Worm (Caenorhabditis elegans) whole organism, L2 larva: Measurements from ENCODE around the gene eftu-2.

Experiments
- C34F6.9 ChIP-seq: fragments of 150-350 bp; optimal IDR thresholded peaks from 2 replicates; lab custom pipeline; 2014; ENCODE audit warnings: missing biosample characterization, missing genetic modification characterization
- F13H6.1 ChIP-seq: sonication (generic microtip); optimal IDR thresholded peaks from 2 replicates; lab custom pipeline; 2016; ENCODE audit warnings: missing genetic modification characterization, missing compliant biosample characterization
- R02D3.7 ChIP-seq: fragments of 150-350 bp; optimal IDR thresholded peaks from 2 replicates; lab custom pipeline; 2014; ENCODE audit warnings: missing biosample characterization, missing genetic modification characterization
- Y55F3AM.14 ChIP-seq: fragments of 200-800 bp; sonication (Bioruptor generic); optimal IDR thresholded peaks from 2 replicates; lab custom pipeline; 2018; ENCODE audit warnings: mild to moderate bottlenecking, missing genetic modification characterization, missing compliant biosample characterization
- ZK546.5 ChIP-seq: sonication (generic microtip); optimal IDR thresholded peaks from 2 replicates; lab custom pipeline; 2017; ENCODE audit warnings: missing biosample characterization, missing genetic modification characterization
- alr-1 ChIP-seq: fragments of 150-350 bp; optimal IDR thresholded peaks from 2 replicates; lab custom pipeline; 2014; ENCODE audit warnings: missing biosample characterization, missing genetic modification characterization
- aly-2 ChIP-seq: fragments of 150-350 bp; optimal IDR thresholded peaks from 2 replicates; lab custom pipeline; 2014; ENCODE audit warnings: missing biosample characterization, missing genetic modification characterization
- ama-1 ChIP-seq: fragments of 150-350 bp; optimal IDR thresholded peaks from 2 replicates; lab custom pipeline; 2018; ENCODE audit warnings: inconsistent platforms
- ceh-16 ChIP-seq: fragments of 150-350 bp; optimal IDR thresholded peaks from 2 replicates; lab custom pipeline; 2014; ENCODE audit warnings: missing biosample characterization, missing genetic modification characterization
- crh-2 ChIP-seq: sonication (generic microtip); optimal IDR thresholded peaks from 2 replicates; lab custom pipeline; 2017; ENCODE audit warnings: missing biosample characterization, missing genetic modification characterization
- dmd-4 ChIP-seq: sonication (generic microtip); optimal IDR thresholded peaks from 2 replicates; lab custom pipeline; 2017; ENCODE audit warnings: missing biosample characterization, missing genetic modification characterization
- egl-27 ChIP-seq: sonication (generic microtip); optimal IDR thresholded peaks from 3 replicates; lab custom pipeline; 2017; ENCODE audit warnings: missing biosample characterization, missing genetic modification reagents, missing genetic modification characterization
- elt-1 ChIP-seq: fragments of 150-350 bp; optimal IDR thresholded peaks from 2 replicates; lab custom pipeline; 2014; ENCODE audit warnings: missing biosample characterization, missing genetic modification characterization
- elt-3 ChIP-seq: sonication (generic microtip); optimal IDR thresholded peaks from 2 replicates; lab custom pipeline; 2017; ENCODE audit warnings: missing biosample characterization, missing genetic modification characterization
- fos-1 ChIP-seq: fragments of 150-350 bp; optimal IDR thresholded peaks from 2 replicates; lab custom pipeline; 2014; ENCODE audit warnings: missing biosample characterization, missing genetic modification characterization
- gmeb-1 ChIP-seq: fragments of 150-350 bp; optimal IDR thresholded peaks from 2 replicates; lab custom pipeline; 2014; ENCODE audit warnings: missing biosample characterization, missing genetic modification characterization
- lin-39 ChIP-seq: fragments of 150-350 bp; optimal IDR thresholded peaks from 2 replicates; lab custom pipeline; 2014; ENCODE audit warnings: missing biosample characterization, missing genetic modification reagents, missing genetic modification characterization
- lsy-2 ChIP-seq, 2 experiments: fragments of 150-350 bp in 1 of 2; sonication (generic microtip) in 1 of 2; optimal IDR thresholded peaks; 2 replicates each; lab custom pipeline; 2014 to 2017; ENCODE audit warnings: missing biosample characterization in 2 of 2, missing genetic modification characterization in 2 of 2
- mab-5 ChIP-seq: fragments of 150-350 bp; optimal IDR thresholded peaks from 2 replicates; lab custom pipeline; 2014; ENCODE audit warnings: missing biosample characterization, missing genetic modification characterization
- mbf-1 ChIP-seq: sonication (generic microtip); optimal IDR thresholded peaks from 2 replicates; lab custom pipeline; 2017; ENCODE audit warnings: missing biosample characterization, missing genetic modification characterization
- mdl-1 ChIP-seq, 2 experiments: fragments of 150-350 bp in 1 of 2; sonication (generic microtip) in 1 of 2; optimal IDR thresholded peaks; 2 replicates each; lab custom pipeline; 2017; ENCODE audit warnings: missing biosample characterization in 2 of 2, missing genetic modification characterization in 2 of 2
- nhr-12 ChIP-seq: fragments of 150-350 bp; optimal IDR thresholded peaks from 2 replicates; lab custom pipeline; 2014; ENCODE audit warnings: missing biosample characterization, missing genetic modification characterization
- nhr-129 ChIP-seq: fragments of 150-350 bp; optimal IDR thresholded peaks from 2 replicates; lab custom pipeline; 2014; ENCODE audit warnings: missing biosample characterization, missing genetic modification characterization
- nhr-21 ChIP-seq: fragments of 150-350 bp; optimal IDR thresholded peaks from 2 replicates; lab custom pipeline; 2014; ENCODE audit warnings: missing biosample characterization, missing genetic modification characterization
- nhr-23 ChIP-seq: fragments of 150-350 bp; optimal IDR thresholded peaks from 2 replicates; lab custom pipeline; 2014; ENCODE audit warnings: missing biosample characterization, missing genetic modification reagents, missing genetic modification characterization
- nhr-25 ChIP-seq: fragments of 150-350 bp; sonication (generic microtip); optimal IDR thresholded peaks from 3 replicates; lab custom pipeline; 2014; ENCODE audit warnings: missing biosample characterization, missing genetic modification characterization
- nhr-6 ChIP-seq: fragments of 150-350 bp; optimal IDR thresholded peaks from 2 replicates; lab custom pipeline; 2014; ENCODE audit warnings: missing biosample characterization, missing genetic modification characterization
- nhr-77 ChIP-seq: fragments of 150-350 bp; optimal IDR thresholded peaks from 2 replicates; lab custom pipeline; 2014; ENCODE audit warnings: missing biosample characterization, missing genetic modification characterization
- peb-1 ChIP-seq: fragments of 150-350 bp; optimal IDR thresholded peaks from 2 replicates; lab custom pipeline; 2014; ENCODE audit warnings: missing biosample characterization, missing genetic modification characterization
- sem-4 ChIP-seq: fragments of 150-350 bp; optimal IDR thresholded peaks from 2 replicates; lab custom pipeline; 2014; ENCODE audit warnings: missing biosample characterization, missing genetic modification reagents, missing genetic modification characterization
- skn-1 ChIP-seq: sonication (generic microtip); optimal IDR thresholded peaks from 2 replicates; lab custom pipeline; 2017; ENCODE audit warnings: missing biosample characterization, missing genetic modification characterization
- sma-3 ChIP-seq: sonication (generic microtip); optimal IDR thresholded peaks from 2 replicates; lab custom pipeline; 2016; ENCODE audit warnings: missing genetic modification reagents, missing genetic modification characterization, missing compliant biosample characterization
- sma-9 ChIP-seq, 2 experiments: fragments of 150-350 bp in 1 of 2; sonication (generic microtip) in 1 of 2; optimal IDR thresholded peaks; 2 replicates each; lab custom pipeline; 2014 to 2016; ENCODE audit warnings: missing genetic modification characterization in 2 of 2, mild to moderate bottlenecking in 1 of 2, missing biosample characterization in 1 of 2, missing compliant biosample characterization in 1 of 2, missing genetic modification reagents in 1 of 2, moderate library complexity in 1 of 2
- snpc-4 ChIP-seq: fragments of 150-350 bp; optimal IDR thresholded peaks from 2 replicates; lab custom pipeline; 2014; ENCODE audit warnings: missing biosample characterization, missing genetic modification characterization
- unc-39 ChIP-seq: fragments of 150-350 bp; optimal IDR thresholded peaks from 2 replicates; lab custom pipeline; 2014; ENCODE audit warnings: missing biosample characterization, missing genetic modification characterization
- unc-55 ChIP-seq: fragments of 150-350 bp; sonication (generic microtip); optimal IDR thresholded peaks from 3 replicates; lab custom pipeline; 2014; ENCODE audit warnings: missing biosample characterization, missing genetic modification reagents, missing genetic modification characterization
- unc-62 ChIP-seq: fragments of 150-350 bp; optimal IDR thresholded peaks from 2 replicates; lab custom pipeline; 2014; ENCODE audit warnings: missing biosample characterization, missing genetic modification reagents, missing genetic modification characterization
- zag-1 ChIP-seq: fragments of 150-350 bp; optimal IDR thresholded peaks from 2 replicates; lab custom pipeline; 2014; ENCODE audit warnings: missing biosample characterization, missing genetic modification characterization
- ztf-11 ChIP-seq: sonication (generic microtip); optimal IDR thresholded peaks from 2 replicates; lab custom pipeline; 2017; ENCODE audit warnings: missing biosample characterization, missing genetic modification characterization
- ztf-4 ChIP-seq: fragments of 150-350 bp; optimal IDR thresholded peaks from 2 replicates; lab custom pipeline; 2014; ENCODE audit warnings: missing biosample characterization, missing genetic modification characterization

Gene eftu-2

ce11 chrIII:5982753-5983390 lies 26.5 kb upstream of the eftu-2 start:
- TF ChIP-seq nhr-25, result peak; percentile 31
- TF ChIP-seq mbf-1 (tag; lab: Kevin White, UChicago), result no peak
- TF ChIP-seq sma-3, result peak; percentile 26
- no peak for TF ChIP-seq nhr-6 (tag; lab: Kevin White, UChicago)
- no peak for TF ChIP-seq sem-4 (tag; lab: Kevin White, UChicago)

- TF ChIP-seq nhr-6 (tag; lab: Kevin White, UChicago) (no peak), Y55F3AM.14 (no peak), dmd-4 (tag; lab: Kevin White, UChicago) (no peak)
These were observed 24.0 kb upstream of the eftu-2 start, which contains the start of gene T04C9.3 for ce11 chrIII:5985340-5985739. Gene T04C9.3 (plus strand): TSS chrIII:5985640.

- no peak for TF ChIP-seq nhr-6 (tag; lab: Kevin White, UChicago)
- peak; percentile 8 for TF ChIP-seq F13H6.1
- TF ChIP-seq C34F6.9 (tag; lab: Kevin White, UChicago), result peak; percentile 35
- no peak for TF ChIP-seq ztf-4 (tag; lab: Kevin White, UChicago)
- no peak for TF ChIP-seq mdl-1 (tag; optimal IDR thresholded peaks at IDR 0.05; lab: Kevin White, UChicago)
- TF ChIP-seq elt-3 (tag; lab: Kevin White, UChicago), result no peak
- TF ChIP-seq ama-1 (lab: Kevin White, UChicago), result no peak
- no peak for TF ChIP-seq sem-4 (tag; lab: Kevin White, UChicago)
- TF ChIP-seq nhr-25, result no peak
- no peak for TF ChIP-seq aly-2 (tag; lab: Kevin White, UChicago)
- no peak for TF ChIP-seq Y55F3AM.14
- no peak for TF ChIP-seq elt-1 (tag; lab: Kevin White, UChicago)
- TF ChIP-seq R02D3.7, result no peak
- TF ChIP-seq fos-1 (tag; lab: Kevin White, UChicago), result no peak
- TF ChIP-seq lin-39, result no peak
- no peak for TF ChIP-seq nhr-23 (tag; lab: Kevin White, UChicago)
- no peak for TF ChIP-seq mbf-1 (tag; lab: Kevin White, UChicago)
- TF ChIP-seq crh-2, result peak; percentile 24
- TF ChIP-seq peb-1 (tag; lab: Kevin White, UChicago), result no peak
- TF ChIP-seq skn-1 (tag; lab: Kevin White, UChicago), result no peak
- no peak for TF ChIP-seq unc-39 (tag; lab: Kevin White, UChicago)
- peak in 1 of 2 experiments; percentile 36 for TF ChIP-seq lsy-2 (tag; optimal IDR thresholded peaks at IDR 0.05; lab: Kevin White, UChicago)
- TF ChIP-seq gmeb-1, result no peak
- no peak for TF ChIP-seq nhr-77 (tag; lab: Kevin White, UChicago)
- no peak for TF ChIP-seq mab-5
- peak; percentile 56 for TF ChIP-seq unc-55 (GFP tag; lab: Kevin White, UChicago)
- TF ChIP-seq nhr-129, result peak; percentile 24
- TF ChIP-seq nhr-21 (tag; lab: Kevin White, UChicago), result no peak
- TF ChIP-seq ceh-16 (tag; lab: Kevin White, UChicago), result no peak
- no peak for TF ChIP-seq ztf-11 (tag; lab: Kevin White, UChicago)
- no peak for TF ChIP-seq dmd-4 (tag; lab: Kevin White, UChicago)
- TF ChIP-seq snpc-4, result no peak
- no peak for TF ChIP-seq egl-27 (tag; lab: Kevin White, UChicago)
- TF ChIP-seq sma-9 (GFP tag; optimal IDR thresholded peaks at IDR 0.05; lab: Kevin White, UChicago), result no peak
- TF ChIP-seq sma-9 (tag; optimal IDR thresholded peaks at IDR 0.05; lab: Kevin White, UChicago), result no peak
These were observed 21.4 kb upstream of the eftu-2 start for ce11 chrIII:5988010-5988409.

- TF ChIP-seq nhr-12 (no peak), sma-9 (GFP tag; optimal IDR thresholded peaks at IDR 0.05; lab: Kevin White, UChicago) (no peak), sma-9 (tag; optimal IDR thresholded peaks at IDR 0.05; lab: Kevin White, UChicago) (no peak), alr-1 (no peak), F13H6.1 (no peak), skn-1 (tag; lab: Kevin White, UChicago) (no peak), nhr-77 (tag; lab: Kevin White, UChicago) (no peak), ztf-4 (tag; lab: Kevin White, UChicago) (no peak), ZK546.5 (tag; lab: Kevin White, UChicago) (no peak), nhr-25 (no peak), nhr-23 (tag; lab: Kevin White, UChicago) (no peak), dmd-4 (tag; lab: Kevin White, UChicago) (no peak), unc-62 (GFP tag; lab: Kevin White, UChicago) (no peak), lsy-2 (tag; optimal IDR thresholded peaks at IDR 0.05; lab: Kevin White, UChicago) (no peak), zag-1 (no peak), elt-3 (tag; lab: Kevin White, UChicago) (no peak), fos-1 (tag; lab: Kevin White, UChicago) (no peak), R02D3.7 (no peak), snpc-4 (no peak)
These were observed 20.9 kb upstream of the eftu-2 start for ce11 chrIII:5988461-5988860.
